Worm (Caenorhabditis elegans): ENCODE results near the gene ssr-2.
A peak's percentile ranks its signal among the peaks of the same experiment; 100 is the strongest.

ssr-2 gene

DNA sequence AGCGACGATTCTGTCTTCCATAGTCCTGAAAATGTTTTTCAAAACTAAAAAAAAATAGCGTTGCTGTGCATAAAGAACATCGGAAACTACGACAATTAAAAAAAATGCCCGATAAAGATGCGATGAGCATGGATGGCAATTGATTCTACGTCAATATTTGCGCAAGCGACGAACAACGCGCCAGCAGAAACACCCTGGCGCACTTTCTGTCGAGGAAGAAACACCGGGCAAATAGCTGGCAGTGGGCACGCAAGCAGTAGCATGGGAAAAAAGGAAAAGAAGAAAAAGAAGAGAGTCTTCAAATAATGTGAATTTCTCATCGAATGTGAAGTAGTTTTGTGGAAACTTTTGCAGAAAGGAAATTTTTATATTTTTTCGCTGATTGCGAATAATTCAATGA lies 17.9 kb downstream of the ssr-2 start, which contains the start of gene C14A11.9:
C14A11.9 (minus strand) TSS at position 27 of the 400 bp plus-strand sequence.
- TF ChIP-seq pha-4 (tag; optimal IDR thresholded peaks at IDR 0.05) (peak; percentile 72), ceh-43 (GFP tag; optimal IDR thresholded peaks at IDR 0.05) (peak; percentile 57), nhr-237 (tag; optimal IDR thresholded peaks at IDR 0.05) (peak; percentile 77), elt-3 (tag; optimal IDR thresholded peaks at IDR 0.05) (no peak), hlh-1 (tag; optimal IDR thresholded peaks at IDR 0.05) (peak; percentile 40), lin-13 (tag; optimal IDR thresholded peaks at IDR 0.05) (peak; percentile 79), M03D4.4 (tag; optimal IDR thresholded peaks at IDR 0.05) (peak; percentile 79), nhr-76 (tag; optimal IDR thresholded peaks at IDR 0.05) (no peak), mab-5 (tag; optimal IDR thresholded peaks at IDR 0.05) (no peak), ceh-39 (tag; optimal IDR thresholded peaks at IDR 0.05) (no peak), lsy-2 (tag; optimal IDR thresholded peaks at IDR 0.05) (peak; percentile 76), ztf-11 (tag; optimal IDR thresholded peaks at IDR 0.05) (no peak), ces-1 (GFP tag; optimal IDR thresholded peaks at IDR 0.05) (peak; percentile 56), snpc-4 (tag; optimal IDR thresholded peaks at IDR 0.05) (no peak), flh-1 (GFP tag; optimal IDR thresholded peaks at IDR 0.05) (no peak), zip-8 (tag; optimal IDR thresholded peaks at IDR 0.05) (no peak), sem-2 (GFP tag; optimal IDR thresholded peaks at IDR 0.05) (no peak), lin-32 (GFP tag; optimal IDR thresholded peaks at IDR 0.05) (peak; percentile 45), mls-2 (tag; optimal IDR thresholded peaks at IDR 0.05) (peak; percentile 86), blmp-1 (tag; optimal IDR thresholded peaks at IDR 0.05) (no peak), ceh-83 (GFP tag; optimal IDR thresholded peaks at IDR 0.05) (peak; percentile 61), tbx-8 (GFP tag; optimal IDR thresholded peaks at IDR 0.05) (peak; percentile 42), mep-1 (tag; optimal IDR thresholded peaks at IDR 0.05) (peak; percentile 92), nhr-12 (tag; optimal IDR thresholded peaks at IDR 0.05) (no peak), cnd-1 (tag; optimal IDR thresholded peaks at IDR 0.05) (peak; percentile 65), unc-39 (tag; optimal IDR thresholded peaks at IDR 0.05) (no peak), nhr-2 (tag; optimal IDR thresholded peaks at IDR 0.05) (no peak), unc-120 (tag; optimal IDR thresholded peaks at IDR 0.05; ENCODE audit: poor library complexity, severe bottlenecking) (peak; percentile 75), drap-1 (GFP tag; optimal IDR thresholded peaks at IDR 0.05) (peak; percentile 74), sptf-1 (tag; optimal IDR thresholded peaks at IDR 0.05) (peak; percentile 85), ham-2 (GFP tag; optimal IDR thresholded peaks at IDR 0.05) (peak; percentile 50), unc-62 (GFP tag; optimal IDR thresholded peaks at IDR 0.05) (peak; percentile 21), bed-3 (GFP tag; optimal IDR thresholded peaks at IDR 0.05) (peak; percentile 10), elt-1 (tag; optimal IDR thresholded peaks at IDR 0.05; ENCODE audit: borderline replicate concordance, insufficient read depth) (no peak), nhr-28 (tag; optimal IDR thresholded peaks at IDR 0.05) (no peak)

- peak; percentile 23 for TF ChIP-seq ces-1 (GFP tag; optimal IDR thresholded peaks at IDR 0.05)
- TF ChIP-seq sptf-1 (tag; optimal IDR thresholded peaks at IDR 0.05) = peak; percentile 25
- TF ChIP-seq lsy-2 (tag; optimal IDR thresholded peaks at IDR 0.05) = no peak
Observed at ce11 chrX:2807390-2807789, 20.2 kb downstream of the ssr-2 start, which contains the start of gene C14A11.5. TSS of gene C14A11.5 (minus strand) at chrX:2807528.

ce11 chrX:2802562-2803165 lies 24.9 kb downstream of the ssr-2 start, which contains the start of gene C14A11.2:
TSS of gene C14A11.2 (plus strand) at chrX:2803112.
- TF ChIP-seq elt-1 (tag; optimal IDR thresholded peaks at IDR 0.05; ENCODE audit: borderline replicate concordance, insufficient read depth) (no peak), blmp-1 (tag; optimal IDR thresholded peaks at IDR 0.05) (peak; percentile 1)

- TF ChIP-seq lsy-2 (tag; optimal IDR thresholded peaks at IDR 0.05) (no peak), ceh-39 (tag; optimal IDR thresholded peaks at IDR 0.05) (no peak), blmp-1 (tag; optimal IDR thresholded peaks at IDR 0.05) (peak; percentile 18)
Observed at ce11 chrX:2795054-2795453, 32.5 kb downstream of the ssr-2 start.
